Fruit fly (Drosophila melanogaster): ENCODE data around the gene Sas10.

Sas10 gene

DNA sequence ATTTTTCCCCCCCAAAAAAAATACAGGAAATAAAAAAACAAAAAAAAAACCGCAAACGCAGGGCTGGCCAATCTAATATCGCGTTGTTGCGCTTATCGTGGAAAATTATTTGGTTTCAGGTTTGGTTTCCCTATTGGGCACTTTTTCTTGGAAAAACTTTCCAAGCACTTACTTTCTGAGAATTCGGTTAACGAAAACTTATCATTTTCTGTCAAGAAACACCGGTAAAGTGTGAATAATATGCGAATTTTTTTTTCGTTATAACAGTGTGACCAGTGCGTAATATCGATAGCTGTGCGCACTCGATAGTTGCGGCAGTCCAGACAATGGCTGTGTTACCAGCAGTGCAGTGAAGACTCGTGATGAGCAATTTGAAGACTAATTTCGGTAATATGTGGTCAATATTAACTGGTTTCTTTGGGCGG lies 5.3 kb downstream of the Sas10 start, which contains the start of gene Rnp4F (continued):
- TF ChIP-seq cas (GFP tag; IDR thresholded peaks at IDR 0.05) (peak; percentile 24; the same call in 1 of the 2 replicates), HLH3B (GFP tag; IDR thresholded peaks at IDR 0.05) (peak; percentile 62), slou (GFP tag; optimal IDR thresholded peaks at IDR 0.05) (peak; percentile 47), ATbp (GFP tag; optimal IDR thresholded peaks at IDR 0.05) (no peak), CG7786 (GFP tag; optimal IDR thresholded peaks at IDR 0.05) (peak; percentile 82), salm (tag; optimal IDR thresholded peaks at IDR 0.05) (no peak), Dref (GFP tag; IDR thresholded peaks at IDR 0.05) (peak; percentile 78), fd96Cb (tag; optimal IDR thresholded peaks at IDR 0.05) (no peak), CG9609 (GFP tag; optimal IDR thresholded peaks at IDR 0.05) (peak; percentile 72), CG10147 (GFP tag; optimal IDR thresholded peaks at IDR 0.05) (peak; percentile 18), mirr (GFP tag; optimal IDR thresholded peaks at IDR 0.05) (peak; percentile 40), al (GFP tag; IDR thresholded peaks at IDR 0.05) (peak; percentile 61), Bteb2 (GFP tag; optimal IDR thresholded peaks at IDR 0.05) (peak; percentile 59), CG1529 (GFP tag; optimal IDR thresholded peaks at IDR 0.05) (no peak), CG15601 (tag; optimal IDR thresholded peaks at IDR 0.05) (no peak), cad (GFP tag; optimal IDR thresholded peaks at IDR 0.05) (no peak), Atf3 (GFP tag; optimal IDR thresholded peaks at IDR 0.05) (peak; percentile 57), CG12391 (tag; optimal IDR thresholded peaks at IDR 0.05) (peak; percentile 53), Side (GFP tag; optimal IDR thresholded peaks at IDR 0.05) (peak; percentile 66), ato (GFP tag; IDR thresholded peaks at IDR 0.05; ENCODE audit: partially characterized antibody) (0 out of 2 replicates have a peak, but pooled peaks have one; percentile 21), ash1 (GFP tag; optimal IDR thresholded peaks at IDR 0.05) (no peak), sisA (GFP tag; IDR thresholded peaks at IDR 0.05) (peak; percentile 79), amos (GFP tag; IDR thresholded peaks at IDR 0.05; ENCODE audit: partially characterized antibody) (peak; percentile 88), sob (GFP tag; IDR thresholded peaks at IDR 0.05) (peak; percentile 78), CG12236 (GFP tag; optimal IDR thresholded peaks at IDR 0.05) (no peak), Dip2 (GFP tag; IDR thresholded peaks at IDR 0.05) (no peak), stwl (tag; optimal IDR thresholded peaks at IDR 0.05) (peak; percentile 37), D19B (GFP tag; optimal IDR thresholded peaks at IDR 0.05) (no peak), CG9727 (GFP tag; optimal IDR thresholded peaks at IDR 0.05) (peak; percentile 64), Deaf1 (tag; optimal IDR thresholded peaks at IDR 0.05) (no peak), Blimp-1 (GFP tag; optimal IDR thresholded peaks at IDR 0.05) (no peak), CG6654 (GFP tag; optimal IDR thresholded peaks at IDR 0.05) (no peak), CG16863 (GFP tag; optimal IDR thresholded peaks at IDR 0.05) (peak; percentile 53), gce (GFP tag; IDR thresholded peaks at IDR 0.05) (no peak), Doc2 (GFP tag; IDR thresholded peaks at IDR 0.05) (no peak), nerfin-2 (GFP tag; IDR thresholded peaks at IDR 0.05; ENCODE audit: partially characterized antibody) (peak; percentile 58; the same call in 1 of the 2 replicates), CG6689 (GFP tag; IDR thresholded peaks at IDR 0.05) (peak; percentile 64), CG10431 (GFP tag; optimal IDR thresholded peaks at IDR 0.05) (no peak), CG16813 (GFP tag; IDR thresholded peaks at IDR 0.05; ENCODE audit: partially characterized antibody) (peak; percentile 86), Awh (GFP tag; IDR thresholded peaks at IDR 0.05) (no peak), CG10321 (GFP tag; IDR thresholded peaks at IDR 0.05) (0 out of 2 replicates have a peak, but pooled peaks have one; percentile 11), Hand (GFP tag; optimal IDR thresholded peaks at IDR 0.05) (no peak), z (GFP tag; IDR thresholded peaks at IDR 0.05) (no peak), Optix (GFP tag; IDR thresholded peaks at IDR 0.05) (peak; percentile 57; the same call in 2 of the 3 replicates), CG3281 (GFP tag; optimal IDR thresholded peaks at IDR 0.05) (peak; percentile 48), dimm (GFP tag; IDR thresholded peaks at IDR 0.05) (no peak), zen2 (GFP tag; IDR thresholded peaks at IDR 0.05; ENCODE audit: partially characterized antibody) (peak; percentile 24; the same call in 1 of the 3 replicates), dati (GFP tag; IDR thresholded peaks at IDR 0.05) (0 out of 2 replicates have a peak, but pooled peaks have one; percentile 10), vvl (GFP tag; IDR thresholded peaks at IDR 0.05) (peak; percentile 75), CG9817 (tag; optimal IDR thresholded peaks at IDR 0.05) (peak; percentile 74), wdn (GFP tag; IDR thresholded peaks at IDR 0.05) (no peak; the same call in 1 of the 2 replicates)

Data from whole organism, embryonic.